Fruit fly (Drosophila melanogaster): ENCODE data around the gene CG6026.

The CG6026 gene

DNA sequence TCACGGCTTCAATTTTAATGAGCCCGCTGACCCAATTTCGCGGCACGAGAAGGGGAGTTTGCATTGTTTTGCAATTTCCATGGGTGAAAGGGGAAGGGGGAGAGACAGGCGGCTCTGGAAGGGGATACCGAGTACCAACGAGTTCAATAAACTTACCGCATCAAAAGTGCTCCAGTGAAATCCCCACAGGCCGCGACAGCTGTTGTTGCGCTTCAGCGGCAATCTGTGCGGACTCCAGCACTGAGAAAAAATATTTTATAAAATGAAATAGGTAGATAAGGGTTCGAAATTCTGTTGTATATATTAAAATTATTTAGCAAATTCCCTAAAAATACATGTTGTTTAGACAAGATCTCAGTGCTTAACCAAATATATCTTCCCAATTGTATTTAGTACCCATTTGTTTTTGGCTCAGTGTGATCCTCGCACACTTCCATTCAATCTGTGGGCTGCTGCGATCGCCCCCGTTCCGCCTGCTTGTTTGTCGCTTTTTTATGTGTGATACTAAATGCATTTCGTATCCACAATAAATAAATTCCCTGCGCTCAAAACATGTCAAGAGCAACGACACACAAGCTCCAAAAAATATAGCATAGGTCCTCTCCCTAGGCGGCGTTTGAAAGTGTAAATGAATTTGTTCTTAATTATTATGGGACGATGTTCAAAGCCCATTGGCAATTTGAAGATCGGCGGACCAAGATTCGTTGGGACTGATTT lies 37.6 kb upstream of the CG6026 start (continued):
- TF ChIP-seq CG10209 (GFP tag; optimal IDR thresholded peaks at IDR 0.05) (peak; percentile 71), pho (GFP tag; optimal IDR thresholded peaks at IDR 0.05) (no peak), CG3163 (GFP tag; optimal IDR thresholded peaks at IDR 0.05) (no peak), Hsf (GFP tag; optimal IDR thresholded peaks at IDR 0.05) (peak; percentile 70), CG8290 (GFP tag; optimal IDR thresholded peaks at IDR 0.05) (peak; percentile 7), CG8290 (tag; optimal IDR thresholded peaks at IDR 0.05) (no peak), CG11093 (GFP tag; IDR thresholded peaks at IDR 0.05) (peak; percentile 65; the same call in 2 of the 3 replicates), H2.0 (GFP tag; IDR thresholded peaks at IDR 0.05) (peak; percentile 72), CG7745 (tag; optimal IDR thresholded peaks at IDR 0.05) (no peak), pum (GFP tag; optimal IDR thresholded peaks at IDR 0.05) (peak; percentile 75), Mad (GFP tag; optimal IDR thresholded peaks at IDR 0.05) (peak; percentile 61), HmgD (GFP tag; optimal IDR thresholded peaks at IDR 0.05) (no peak), hb (GFP tag; IDR thresholded peaks at IDR 0.05; ENCODE audit: partially characterized antibody) (no peak), Adf1 (GFP tag; IDR thresholded peaks at IDR 0.05) (no peak), Sox100B (GFP tag; optimal IDR thresholded peaks at IDR 0.05) (peak; percentile 80), CG2678 (tag; optimal IDR thresholded peaks at IDR 0.05) (peak; percentile 83), nau (GFP tag; optimal IDR thresholded peaks at IDR 0.05) (peak; percentile 97), CG11560 (tag; IDR thresholded peaks at IDR 0.05) (0 out of 3 replicates have a peak, but pooled peaks have one; percentile 52), CG10274 (GFP tag; optimal IDR thresholded peaks at IDR 0.05) (peak; percentile 29), Nf-YA (GFP tag; IDR thresholded peaks at IDR 0.05) (peak; percentile 51; the same call in 1 of the 2 replicates), org-1 (GFP tag; optimal IDR thresholded peaks at IDR 0.05) (peak; percentile 50), CG11085 (GFP tag; IDR thresholded peaks at IDR 0.05) (no peak), H15 (GFP tag; IDR thresholded peaks at IDR 0.05) (peak; percentile 73; the same call in 2 of the 3 replicates), YL-1 (GFP tag; optimal IDR thresholded peaks at IDR 0.05) (no peak), NC2β (GFP tag; optimal IDR thresholded peaks at IDR 0.05) (peak; percentile 33), Dp (GFP tag; optimal IDR thresholded peaks at IDR 0.05) (no peak), CG5953 (GFP tag; IDR thresholded peaks at IDR 0.05) (peak; percentile 81), CG18011 (GFP tag; optimal IDR thresholded peaks at IDR 0.05) (no peak), Nf-YC (tag; optimal IDR thresholded peaks at IDR 0.05) (peak; percentile 1), CG1603 (tag; optimal IDR thresholded peaks at IDR 0.05) (peak; percentile 87), esg (GFP tag; conservative IDR thresholded peaks at IDR 0.05) (peak; percentile 75), p53 (GFP tag; optimal IDR thresholded peaks at IDR 0.05) (no peak), shn (GFP tag; optimal IDR thresholded peaks at IDR 0.05) (no peak), CG4424 (GFP tag; optimal IDR thresholded peaks at IDR 0.05) (peak; percentile 82), bsh (GFP tag; optimal IDR thresholded peaks at IDR 0.05) (peak; percentile 65 to 92), fd64A (GFP tag; optimal IDR thresholded peaks at IDR 0.05) (peak; percentile 64), Mrtf (GFP tag; IDR thresholded peaks at IDR 0.05) (peak; percentile 55; the same call in 1 of the 3 replicates), seq (GFP tag; IDR thresholded peaks at IDR 0.05) (peak; percentile 55; the same call in 1 of the 2 replicates), btn (GFP tag; optimal IDR thresholded peaks at IDR 0.05) (peak; percentile 11), CG13894 (tag; optimal IDR thresholded peaks at IDR 0.05) (no peak), CG13424 (tag; optimal IDR thresholded peaks at IDR 0.05) (peak; percentile 82), CG12299 (tag; optimal IDR thresholded peaks at IDR 0.05) (peak; percentile 30), Ravus (GFP tag; IDR thresholded peaks at IDR 0.05) (peak; percentile 49), CG13775 (GFP tag; optimal IDR thresholded peaks at IDR 0.05) (peak; percentile 55), ase (GFP tag; IDR thresholded peaks at IDR 0.05) (peak; percentile 88), h (optimal IDR thresholded peaks at IDR 0.05) (no peak), CG18476 (GFP tag; optimal IDR thresholded peaks at IDR 0.05) (peak; percentile 72), ttk (GFP tag; IDR thresholded peaks at IDR 0.05) (peak; percentile 76), CG7271 (tag; optimal IDR thresholded peaks at IDR 0.05) (peak; percentile 12), CG1832 (GFP tag; optimal IDR thresholded peaks at IDR 0.05) (no peak)
